Worm (Caenorhabditis elegans) whole organism, L2 larva: ENCODE measurements around the gene cyp-35A2.

ENCODE experiments used
- C34F6.9 ChIP-seq: fragments of 150-350 bp; optimal IDR thresholded peaks from 2 replicates; lab custom pipeline; 2014; ENCODE audit warnings: missing biosample characterization, missing genetic modification characterization
- R02D3.7 ChIP-seq: fragments of 150-350 bp; optimal IDR thresholded peaks from 2 replicates; lab custom pipeline; 2014; ENCODE audit warnings: missing biosample characterization, missing genetic modification characterization
- Y55F3AM.14 ChIP-seq: fragments of 200-800 bp; sonication (Bioruptor generic); optimal IDR thresholded peaks from 2 replicates; lab custom pipeline; 2018; ENCODE audit warnings: mild to moderate bottlenecking, missing genetic modification characterization, missing compliant biosample characterization
- ZK546.5 ChIP-seq: sonication (generic microtip); optimal IDR thresholded peaks from 2 replicates; lab custom pipeline; 2017; ENCODE audit warnings: missing biosample characterization, missing genetic modification characterization
- alr-1 ChIP-seq: fragments of 150-350 bp; optimal IDR thresholded peaks from 2 replicates; lab custom pipeline; 2014; ENCODE audit warnings: missing biosample characterization, missing genetic modification characterization
- aly-2 ChIP-seq: fragments of 150-350 bp; optimal IDR thresholded peaks from 2 replicates; lab custom pipeline; 2014; ENCODE audit warnings: missing biosample characterization, missing genetic modification characterization
- ama-1 ChIP-seq: fragments of 150-350 bp; optimal IDR thresholded peaks from 2 replicates; lab custom pipeline; 2018; ENCODE audit warnings: inconsistent platforms
- blmp-1 ChIP-seq: sonication (generic microtip); optimal IDR thresholded peaks from 2 replicates; lab custom pipeline; 2017; ENCODE audit warnings: missing genetic modification characterization, mild to moderate bottlenecking, missing compliant biosample characterization, antibody characterized with exemption, moderate library complexity; ENCODE audit not compliant: insufficient read depth
- ceh-16 ChIP-seq: fragments of 150-350 bp; optimal IDR thresholded peaks from 2 replicates; lab custom pipeline; 2014; ENCODE audit warnings: missing biosample characterization, missing genetic modification characterization
- crh-2 ChIP-seq: sonication (generic microtip); optimal IDR thresholded peaks from 2 replicates; lab custom pipeline; 2017; ENCODE audit warnings: missing biosample characterization, missing genetic modification characterization
- elt-1 ChIP-seq: fragments of 150-350 bp; optimal IDR thresholded peaks from 2 replicates; lab custom pipeline; 2014; ENCODE audit warnings: missing biosample characterization, missing genetic modification characterization
- elt-3 ChIP-seq: sonication (generic microtip); optimal IDR thresholded peaks from 2 replicates; lab custom pipeline; 2017; ENCODE audit warnings: missing biosample characterization, missing genetic modification characterization
- fos-1 ChIP-seq: fragments of 150-350 bp; optimal IDR thresholded peaks from 2 replicates; lab custom pipeline; 2014; ENCODE audit warnings: missing biosample characterization, missing genetic modification characterization
- gmeb-1 ChIP-seq: fragments of 150-350 bp; optimal IDR thresholded peaks from 2 replicates; lab custom pipeline; 2014; ENCODE audit warnings: missing biosample characterization, missing genetic modification characterization
- lin-13 ChIP-seq: fragments of 150-350 bp; optimal IDR thresholded peaks from 2 replicates; lab custom pipeline; 2014; ENCODE audit warnings: missing biosample characterization, missing genetic modification reagents, missing genetic modification characterization
- lsy-2 ChIP-seq, 2 experiments: fragments of 150-350 bp in 1 of 2; sonication (generic microtip) in 1 of 2; optimal IDR thresholded peaks; 2 replicates each; lab custom pipeline; 2014 to 2017; ENCODE audit warnings: missing biosample characterization in 2 of 2, missing genetic modification characterization in 2 of 2
- mab-5 ChIP-seq: fragments of 150-350 bp; optimal IDR thresholded peaks from 2 replicates; lab custom pipeline; 2014; ENCODE audit warnings: missing biosample characterization, missing genetic modification characterization
- nhr-10 ChIP-seq: sonication (generic microtip); optimal IDR thresholded peaks from 2 replicates; lab custom pipeline; 2017; ENCODE audit warnings: missing biosample characterization, missing genetic modification characterization
- nhr-11 ChIP-seq: fragments of 150-350 bp; optimal IDR thresholded peaks from 2 replicates; lab custom pipeline; 2014; ENCODE audit warnings: missing biosample characterization, missing genetic modification characterization
- nhr-129 ChIP-seq: fragments of 150-350 bp; optimal IDR thresholded peaks from 2 replicates; lab custom pipeline; 2014; ENCODE audit warnings: missing biosample characterization, missing genetic modification characterization
- nhr-21 ChIP-seq: fragments of 150-350 bp; optimal IDR thresholded peaks from 2 replicates; lab custom pipeline; 2014; ENCODE audit warnings: missing biosample characterization, missing genetic modification characterization
- nhr-23 ChIP-seq: fragments of 150-350 bp; optimal IDR thresholded peaks from 2 replicates; lab custom pipeline; 2014; ENCODE audit warnings: missing biosample characterization, missing genetic modification reagents, missing genetic modification characterization
- nhr-237 ChIP-seq: fragments of 150-350 bp; optimal IDR thresholded peaks from 2 replicates; lab custom pipeline; 2014; ENCODE audit warnings: missing biosample characterization, missing genetic modification characterization
- nhr-25 ChIP-seq: fragments of 150-350 bp; sonication (generic microtip); optimal IDR thresholded peaks from 3 replicates; lab custom pipeline; 2014; ENCODE audit warnings: missing biosample characterization, missing genetic modification characterization
- nhr-77 ChIP-seq: fragments of 150-350 bp; optimal IDR thresholded peaks from 2 replicates; lab custom pipeline; 2014; ENCODE audit warnings: missing biosample characterization, missing genetic modification characterization
- peb-1 ChIP-seq: fragments of 150-350 bp; optimal IDR thresholded peaks from 2 replicates; lab custom pipeline; 2014; ENCODE audit warnings: missing biosample characterization, missing genetic modification characterization
- sma-3 ChIP-seq: sonication (generic microtip); optimal IDR thresholded peaks from 2 replicates; lab custom pipeline; 2016; ENCODE audit warnings: missing genetic modification reagents, missing genetic modification characterization, missing compliant biosample characterization
- sma-9 ChIP-seq, 2 experiments: fragments of 150-350 bp in 1 of 2; sonication (generic microtip) in 1 of 2; optimal IDR thresholded peaks; 2 replicates each; lab custom pipeline; 2014 to 2016; ENCODE audit warnings: missing genetic modification characterization in 2 of 2, mild to moderate bottlenecking in 1 of 2, missing biosample characterization in 1 of 2, missing compliant biosample characterization in 1 of 2, missing genetic modification reagents in 1 of 2, moderate library complexity in 1 of 2
- snpc-4 ChIP-seq: fragments of 150-350 bp; optimal IDR thresholded peaks from 2 replicates; lab custom pipeline; 2014; ENCODE audit warnings: missing biosample characterization, missing genetic modification characterization
- unc-39 ChIP-seq: fragments of 150-350 bp; optimal IDR thresholded peaks from 2 replicates; lab custom pipeline; 2014; ENCODE audit warnings: missing biosample characterization, missing genetic modification characterization
- unc-55 ChIP-seq: fragments of 150-350 bp; sonication (generic microtip); optimal IDR thresholded peaks from 3 replicates; lab custom pipeline; 2014; ENCODE audit warnings: missing biosample characterization, missing genetic modification reagents, missing genetic modification characterization
- unc-62 ChIP-seq: fragments of 150-350 bp; optimal IDR thresholded peaks from 2 replicates; lab custom pipeline; 2014; ENCODE audit warnings: missing biosample characterization, missing genetic modification reagents, missing genetic modification characterization
- ztf-1 ChIP-seq: fragments of 200-800 bp; sonication (Bioruptor generic); conservative IDR thresholded peaks from 2 replicates; pipeline ENCODE4 v1.3.6; 2022; ENCODE audit warnings: missing genetic modification characterization, missing compliant biosample characterization
- ztf-11 ChIP-seq: sonication (generic microtip); optimal IDR thresholded peaks from 2 replicates; lab custom pipeline; 2017; ENCODE audit warnings: missing biosample characterization, missing genetic modification characterization

Gene cyp-35A2

ce11 chrV:7399202-7399601, 35.2 kb upstream of the cyp-35A2 start, which contains the start of gene gst-41:
Gene gst-41 (minus strand): TSS chrV:7399302.
- TF ChIP-seq lsy-2 (tag; optimal IDR thresholded peaks at IDR 0.05; lab: Kevin White, UChicago) = no peak
- no peak for TF ChIP-seq ztf-1
- TF ChIP-seq nhr-129 = no peak
- no peak for TF ChIP-seq ZK546.5 (tag; lab: Kevin White, UChicago)
- TF ChIP-seq elt-1 (tag; lab: Kevin White, UChicago) = no peak
- TF ChIP-seq C34F6.9 (tag; lab: Kevin White, UChicago) = no peak
- TF ChIP-seq elt-3 (tag; lab: Kevin White, UChicago) = no peak
- no peak for TF ChIP-seq nhr-77
- TF ChIP-seq crh-2 (tag; lab: Kevin White, UChicago) = no peak
- no peak for TF ChIP-seq unc-39 (tag; lab: Kevin White, UChicago)
- no peak for TF ChIP-seq aly-2
- no peak for TF ChIP-seq nhr-237

ce11 chrV:7395359-7395758, 31.4 kb upstream of the cyp-35A2 start, which contains the start of gene srx-9:
Gene srx-9 (minus strand): TSS chrV:7395459.
- TF ChIP-seq ZK546.5 (tag; lab: Kevin White, UChicago) = no peak
- no peak for TF ChIP-seq ceh-16
- TF ChIP-seq nhr-77 = no peak
- no peak for TF ChIP-seq unc-62 (GFP tag; lab: Kevin White, UChicago)
- no peak for TF ChIP-seq crh-2 (tag; lab: Kevin White, UChicago)
- no peak for TF ChIP-seq mab-5 (tag; lab: Kevin White, UChicago)
- no peak for TF ChIP-seq blmp-1
- TF ChIP-seq nhr-21 = no peak
- no peak for TF ChIP-seq unc-55 (GFP tag; lab: Kevin White, UChicago)
- TF ChIP-seq gmeb-1 (tag; lab: Kevin White, UChicago) = no peak
- TF ChIP-seq ztf-11 (tag; lab: Kevin White, UChicago) = no peak
- TF ChIP-seq, all 48 proteins: peak for 0

- TF ChIP-seq ceh-16 = no peak
- TF ChIP-seq snpc-4 (tag; lab: Kevin White, UChicago) = no peak
- TF ChIP-seq fos-1 (tag; lab: Kevin White, UChicago) = peak; percentile 70
- TF ChIP-seq Y55F3AM.14 = no peak
- TF ChIP-seq, all 48 proteins: peak for 1
These were observed 28.0 kb upstream of the cyp-35A2 start, which contains the start of gene fbxa-105 for ce11 chrV:7391933-7392332. Gene fbxa-105 (minus strand): TSS chrV:7392029.

ce11 chrV:7389771-7390170, 25.8 kb upstream of the cyp-35A2 start, which contains the start of gene C02H6.1:
Gene C02H6.1 (minus strand): TSS chrV:7389871.
- no peak for TF ChIP-seq sma-3 (GFP tag; lab: Kevin White, UChicago)
- no peak for TF ChIP-seq peb-1 (tag; lab: Kevin White, UChicago)
- TF ChIP-seq aly-2 = no peak
- TF ChIP-seq nhr-10 = no peak
- TF ChIP-seq ztf-1 = no peak
- TF ChIP-seq snpc-4 (tag; lab: Kevin White, UChicago) = no peak
- TF ChIP-seq R02D3.7 = no peak
- TF ChIP-seq nhr-25 (tag; lab: Kevin White, UChicago) = no peak
- TF ChIP-seq nhr-77 = no peak

- no peak for TF ChIP-seq mab-5 (tag; lab: Kevin White, UChicago)
- TF ChIP-seq lin-13 = no peak
- no peak for TF ChIP-seq nhr-11 (tag; lab: Kevin White, UChicago)
- TF ChIP-seq unc-39 (tag; lab: Kevin White, UChicago) = no peak
- TF ChIP-seq nhr-237 = no peak
- TF ChIP-seq ama-1 (lab: Kevin White, UChicago) = no peak
- TF ChIP-seq nhr-10 = no peak
- TF ChIP-seq blmp-1 = no peak
- TF ChIP-seq nhr-77 = no peak
- no peak for TF ChIP-seq sma-9 (GFP tag; optimal IDR thresholded peaks at IDR 0.05; lab: Kevin White, UChicago)
- no peak for TF ChIP-seq sma-9 (tag; optimal IDR thresholded peaks at IDR 0.05; lab: Kevin White, UChicago)
- TF ChIP-seq ceh-16 = no peak
- no peak for TF ChIP-seq nhr-23 (tag; lab: Kevin White, UChicago)
- TF ChIP-seq nhr-21 = no peak
- TF ChIP-seq alr-1 (tag; lab: Kevin White, UChicago) = no peak
- no peak for TF ChIP-seq elt-3 (tag; lab: Kevin White, UChicago)
- TF ChIP-seq, all 48 proteins: peak for 0
These were observed 23.8 kb upstream of the cyp-35A2 start, which contains the start of gene C02H6.3 for ce11 chrV:7387755-7388154. Gene C02H6.3 (minus strand): TSS chrV:7387855.
